Worm (Caenorhabditis elegans) whole organism, L3 larva: ENCODE data around the gene sra-11.

Source experiments
- ceh-82 ChIP-seq: fragments of 150-350 bp; optimal IDR thresholded peaks from 2 replicates; lab custom pipeline; 2014; ENCODE audit warnings: missing biosample characterization, missing genetic modification characterization
- daf-12 ChIP-seq: fragments of 150-350 bp; optimal IDR thresholded peaks from 2 replicates; lab custom pipeline; 2014; ENCODE audit warnings: missing biosample characterization, missing genetic modification reagents, missing genetic modification characterization

ce11 chrII:10946848-10947247 is 36.7 kb upstream of the sra-11 start:
- TF ChIP-seq ceh-82 (no peak), daf-12 (tag; lab: Kevin White, UChicago) (no peak)
